Fruit fly (Drosophila melanogaster): ENCODE measurements around the gene CG7906.

DNA sequence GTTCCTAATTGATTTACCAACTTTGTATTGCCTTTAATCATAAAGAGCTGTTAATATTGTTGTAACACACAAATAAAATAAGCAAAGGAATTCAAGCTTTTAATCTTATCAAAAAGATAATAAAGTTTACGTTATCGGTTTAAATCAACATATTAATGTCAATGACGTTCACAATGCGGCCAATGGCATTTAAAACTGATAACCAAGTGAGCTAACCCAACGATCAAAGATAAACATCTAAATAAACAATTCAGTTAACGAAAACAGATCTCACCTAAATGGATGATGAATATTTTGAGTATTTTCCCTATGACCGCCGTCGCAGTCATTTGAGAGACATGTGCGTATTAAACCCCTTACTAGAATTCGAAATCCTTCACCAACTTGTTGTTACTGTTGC, 29.1 kb upstream of the CG7906 start:
- TF ChIP-seq CG16779 (tag; optimal IDR thresholded peaks at IDR 0.05) (no peak), CG6808 (GFP tag; optimal IDR thresholded peaks at IDR 0.05) (no peak), cyc (GFP tag; optimal IDR thresholded peaks at IDR 0.05) (no peak), CG6854 (GFP tag; optimal IDR thresholded peaks at IDR 0.05) (no peak), Sox102F (GFP tag; optimal IDR thresholded peaks at IDR 0.05) (no peak), dsx (GFP tag; optimal IDR thresholded peaks at IDR 0.05; ENCODE audit: poor library complexity, severe bottlenecking) (peak; percentile 15), topi (GFP tag; optimal IDR thresholded peaks at IDR 0.05) (peak; percentile 11), svp (GFP tag) (no peak)
